Fruit fly (Drosophila melanogaster): Measurements from ENCODE around the gene caps.

caps gene

DNA sequence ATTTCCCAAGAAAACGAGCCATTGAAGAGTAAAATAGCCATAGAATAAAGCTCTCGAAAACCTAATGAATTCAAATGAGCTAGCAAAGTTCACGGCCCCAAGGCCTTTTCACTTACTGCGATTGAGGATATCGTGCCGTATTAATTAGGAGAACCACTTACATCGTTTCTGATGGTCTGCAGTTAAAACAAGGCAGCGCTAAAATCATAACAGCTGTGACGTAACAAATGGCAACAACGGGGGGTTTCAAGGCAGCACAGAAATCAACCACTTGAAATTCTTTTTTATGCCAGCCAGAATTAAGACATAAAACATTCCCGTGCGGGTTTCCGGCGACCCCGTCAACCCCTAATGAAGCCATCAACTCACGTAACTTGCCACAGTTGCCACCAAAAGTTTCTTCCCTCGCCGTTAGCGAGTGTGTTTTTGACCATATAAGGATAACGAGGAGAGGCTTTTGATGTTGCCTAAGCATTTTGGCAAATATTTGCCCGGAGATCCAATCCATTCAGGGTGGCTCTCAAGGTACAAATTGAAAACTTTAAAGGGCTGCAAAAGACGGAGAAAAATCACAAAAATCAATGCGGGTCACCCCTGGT is 18.4 kb upstream of the caps start:
- no peak for TF ChIP-seq CG17806 (tag; optimal IDR thresholded peaks at IDR 0.05)
- TF ChIP-seq Ets98B (GFP tag; IDR thresholded peaks at IDR 0.05), result no peak
- no peak for TF ChIP-seq Pif1B (GFP tag; optimal IDR thresholded peaks at IDR 0.05)
- TF ChIP-seq EcR (GFP tag; optimal IDR thresholded peaks at IDR 0.05), result no peak
- no peak for TF ChIP-seq CG14655 (GFP tag; optimal IDR thresholded peaks at IDR 0.05)

DNA sequence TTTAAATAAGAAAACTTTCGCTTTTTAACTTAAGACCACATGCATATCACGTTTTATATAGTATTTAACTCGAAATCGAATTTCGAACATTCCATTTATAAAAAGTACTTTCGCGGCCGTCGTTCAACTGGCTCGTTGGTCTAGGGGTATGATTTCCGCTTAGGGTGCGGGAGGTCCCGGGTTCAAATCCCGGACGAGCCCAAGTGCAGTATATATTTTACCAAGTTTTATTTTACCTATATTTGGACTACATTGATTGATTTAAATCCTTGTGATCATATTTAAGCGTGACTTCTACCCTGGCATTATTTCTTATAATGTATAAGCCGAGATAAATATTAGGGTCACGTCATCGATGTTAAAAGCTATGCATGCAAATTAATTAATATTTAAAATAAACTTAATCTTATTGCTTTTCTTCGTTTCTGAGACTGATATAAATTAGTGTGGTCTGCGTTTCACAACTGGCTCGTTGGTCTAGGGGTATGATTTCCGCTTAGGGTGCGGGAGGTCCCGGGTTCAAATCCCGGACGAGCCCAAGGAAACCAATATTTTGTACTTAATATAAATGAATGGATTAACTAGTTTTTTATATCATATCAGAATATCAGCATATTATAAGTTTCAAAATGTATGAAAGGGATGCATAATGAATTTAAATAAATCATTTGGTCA is 17.3 kb upstream of the caps start:
- no peak for TF ChIP-seq CG15710 (tag; optimal IDR thresholded peaks at IDR 0.05)
- no peak for TF ChIP-seq Pif1B (GFP tag; optimal IDR thresholded peaks at IDR 0.05)
- no peak for TF ChIP-seq CG8159 (tag; optimal IDR thresholded peaks at IDR 0.05)
- no peak for TF ChIP-seq CG34367 (tag; optimal IDR thresholded peaks at IDR 0.05)
- TF ChIP-seq CG10348 (GFP tag; IDR thresholded peaks at IDR 0.05), result no peak
- TF ChIP-seq CG13204 (GFP tag; optimal IDR thresholded peaks at IDR 0.05), result no peak
- no peak for TF ChIP-seq CG8301 (tag; optimal IDR thresholded peaks at IDR 0.05)
- TF ChIP-seq CG17806 (tag; optimal IDR thresholded peaks at IDR 0.05), result no peak
- no peak for TF ChIP-seq CG14655 (GFP tag; optimal IDR thresholded peaks at IDR 0.05)
- TF ChIP-seq Pif1A (GFP tag; optimal IDR thresholded peaks at IDR 0.05), result no peak
- TF ChIP-seq fd96Ca (GFP tag; IDR thresholded peaks at IDR 0.05), result no peak
- TF ChIP-seq CG4496 (GFP tag; IDR thresholded peaks at IDR 0.05), result no peak
- TF ChIP-seq Ets98B (GFP tag; IDR thresholded peaks at IDR 0.05), result no peak
- no peak for TF ChIP-seq CG12605 (GFP tag; IDR thresholded peaks at IDR 0.05)
- TF ChIP-seq Snoo (tag; optimal IDR thresholded peaks at IDR 0.05), result no peak
- no peak for TF ChIP-seq CG32121 (GFP tag; IDR thresholded peaks at IDR 0.05)
- TF ChIP-seq rn (GFP tag; IDR thresholded peaks at IDR 0.05), result no peak
- TF ChIP-seq EcR (GFP tag; optimal IDR thresholded peaks at IDR 0.05), result no peak
- TF ChIP-seq gl (tag; optimal IDR thresholded peaks at IDR 0.05), result no peak
- no peak for TF ChIP-seq CG9948 (tag; optimal IDR thresholded peaks at IDR 0.05)

DNA sequence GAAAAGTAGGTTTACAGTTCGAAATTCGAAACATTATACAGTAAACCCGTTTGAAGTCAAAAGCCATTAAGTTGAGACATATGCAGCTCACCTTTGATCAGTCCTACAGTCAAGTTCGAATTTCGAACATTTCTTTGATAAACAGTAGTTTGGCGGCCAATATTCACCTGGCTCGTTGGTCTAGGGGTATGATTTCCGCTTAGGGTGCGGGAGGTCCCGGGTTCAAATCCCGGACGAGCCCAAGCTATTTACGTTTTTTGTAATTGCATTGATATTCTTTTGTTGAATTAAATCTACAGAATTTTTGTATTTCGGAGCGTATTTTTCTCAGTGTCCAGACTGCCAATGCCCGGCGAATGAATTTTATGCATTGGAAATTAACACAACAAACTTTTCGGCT is 16.3 kb upstream of the caps start:
- TF ChIP-seq Ets98B (GFP tag; IDR thresholded peaks at IDR 0.05) (no peak), CG12605 (GFP tag; IDR thresholded peaks at IDR 0.05) (no peak), CG4496 (GFP tag; IDR thresholded peaks at IDR 0.05) (no peak), rn (GFP tag; IDR thresholded peaks at IDR 0.05) (no peak), CG34367 (tag; optimal IDR thresholded peaks at IDR 0.05) (no peak), CG8159 (tag; optimal IDR thresholded peaks at IDR 0.05) (peak; percentile 7), CG15710 (tag; optimal IDR thresholded peaks at IDR 0.05) (no peak)

DNA sequence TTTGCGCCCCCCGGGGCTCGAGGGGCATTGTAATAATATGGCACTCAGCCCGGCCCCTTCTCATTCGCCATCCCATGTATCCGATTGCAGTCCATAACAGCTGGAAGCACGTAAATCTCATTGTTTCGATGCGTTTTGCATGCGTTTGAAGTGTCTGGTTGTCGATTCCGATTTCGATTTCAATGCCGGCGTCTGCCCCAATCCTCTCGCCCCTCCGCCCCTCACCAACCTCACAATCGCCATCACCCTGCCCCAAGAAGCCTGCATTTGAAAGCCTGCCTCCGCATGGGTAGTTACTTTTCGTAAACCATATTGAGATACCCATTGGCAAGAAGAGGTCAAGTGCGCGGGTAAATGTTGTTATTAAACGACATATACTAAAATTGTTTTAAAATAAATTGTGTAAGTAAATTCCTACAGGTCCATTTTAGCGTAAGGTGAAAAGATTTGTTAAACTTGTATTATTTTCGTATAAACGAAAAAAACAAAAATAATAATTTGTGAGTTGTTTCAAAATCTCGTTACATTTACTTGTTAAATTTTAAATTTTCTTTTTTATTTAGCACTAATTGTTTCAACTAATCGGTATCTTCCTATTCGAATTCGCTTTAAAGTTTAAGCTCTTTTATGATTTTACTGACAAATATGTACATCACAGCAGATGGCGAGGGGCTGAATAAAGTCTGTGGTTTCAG is 15.7 kb upstream of the caps start:
- no peak for TF ChIP-seq CG32121 (GFP tag; IDR thresholded peaks at IDR 0.05)
- no peak for TF ChIP-seq CG12605 (GFP tag; IDR thresholded peaks at IDR 0.05)
- TF ChIP-seq EcR (GFP tag; optimal IDR thresholded peaks at IDR 0.05), result no peak
- no peak for TF ChIP-seq fd96Ca (GFP tag; IDR thresholded peaks at IDR 0.05)
- no peak for TF ChIP-seq Ets98B (GFP tag; IDR thresholded peaks at IDR 0.05)
- TF ChIP-seq CG9948 (tag; optimal IDR thresholded peaks at IDR 0.05), result peak; percentile 84
- TF ChIP-seq CG8159 (tag; optimal IDR thresholded peaks at IDR 0.05), result peak; percentile 79
- peak; percentile 30 for TF ChIP-seq CG8301 (tag; optimal IDR thresholded peaks at IDR 0.05)
- peak; percentile 53 for TF ChIP-seq CG14655 (GFP tag; optimal IDR thresholded peaks at IDR 0.05)
- TF ChIP-seq rn (GFP tag; IDR thresholded peaks at IDR 0.05), result no peak; the same call in 1 of the 2 replicates
- TF ChIP-seq CG4496 (GFP tag; IDR thresholded peaks at IDR 0.05), result no peak
- TF ChIP-seq Pif1A (GFP tag; optimal IDR thresholded peaks at IDR 0.05), result no peak
- peak; percentile 67 for TF ChIP-seq CG34367 (tag; optimal IDR thresholded peaks at IDR 0.05)
- no peak for TF ChIP-seq gl (tag; optimal IDR thresholded peaks at IDR 0.05)
- no peak for TF ChIP-seq Pif1B (GFP tag; optimal IDR thresholded peaks at IDR 0.05)
- TF ChIP-seq Snoo (tag; optimal IDR thresholded peaks at IDR 0.05), result peak; percentile 21
- TF ChIP-seq CG15710 (tag; optimal IDR thresholded peaks at IDR 0.05), result peak; percentile 76
- TF ChIP-seq CG17806 (tag; optimal IDR thresholded peaks at IDR 0.05), result peak; percentile 64
- no peak for TF ChIP-seq CG10348 (GFP tag; IDR thresholded peaks at IDR 0.05)
- peak; percentile 11 for TF ChIP-seq D1 (tag; optimal IDR thresholded peaks at IDR 0.05)
- no peak for TF ChIP-seq CG13204 (GFP tag; optimal IDR thresholded peaks at IDR 0.05)

DNA sequence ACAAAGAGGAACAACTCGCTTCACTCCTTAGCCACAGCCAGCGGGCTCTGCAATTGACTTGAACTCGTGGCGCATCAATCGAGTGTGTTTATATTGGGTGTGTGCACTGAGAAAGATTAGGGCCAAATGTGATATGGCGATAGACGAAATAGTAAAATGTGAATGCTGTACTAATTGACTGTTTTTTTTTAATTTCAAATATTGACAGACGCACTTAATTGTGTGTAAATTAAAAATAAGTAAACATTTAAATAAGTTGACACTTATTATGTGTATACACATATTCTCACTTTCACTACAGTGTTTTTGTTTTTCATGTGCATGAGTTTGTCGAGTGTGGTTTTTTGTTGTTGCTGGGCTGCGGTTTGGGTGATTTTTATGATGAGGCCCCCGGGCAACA is 15.1 kb upstream of the caps start:
- TF ChIP-seq CG12605 (GFP tag; IDR thresholded peaks at IDR 0.05), result 0 out of 2 replicates have a peak, but pooled peaks have one; percentile 49
- peak; percentile 76 for TF ChIP-seq Pif1B (GFP tag; optimal IDR thresholded peaks at IDR 0.05)
- TF ChIP-seq rn (GFP tag; IDR thresholded peaks at IDR 0.05), result 0 out of 2 replicates have a peak, but pooled peaks have one; percentile 24
- TF ChIP-seq CG9948 (tag; optimal IDR thresholded peaks at IDR 0.05), result peak; percentile 28
- TF ChIP-seq Snoo (tag; optimal IDR thresholded peaks at IDR 0.05), result peak; percentile 63
- TF ChIP-seq CG10348 (GFP tag; IDR thresholded peaks at IDR 0.05), result no peak
- TF ChIP-seq CG14655 (GFP tag; optimal IDR thresholded peaks at IDR 0.05), result peak; percentile 67
- TF ChIP-seq CG8159 (tag; optimal IDR thresholded peaks at IDR 0.05), result peak; percentile 63
- TF ChIP-seq CG13204 (GFP tag; optimal IDR thresholded peaks at IDR 0.05), result peak; percentile 13
- peak; percentile 78 for TF ChIP-seq Pif1A (GFP tag; optimal IDR thresholded peaks at IDR 0.05)
- TF ChIP-seq CG15710 (tag; optimal IDR thresholded peaks at IDR 0.05), result peak; percentile 52
- TF ChIP-seq CG34367 (tag; optimal IDR thresholded peaks at IDR 0.05), result peak; percentile 48
- peak; percentile 60 for TF ChIP-seq CG32121 (GFP tag; IDR thresholded peaks at IDR 0.05)
- peak; percentile 76 for TF ChIP-seq CG17806 (tag; optimal IDR thresholded peaks at IDR 0.05)
- peak; percentile 56 for TF ChIP-seq CG8301 (tag; optimal IDR thresholded peaks at IDR 0.05)
- peak; percentile 12 for TF ChIP-seq EcR (GFP tag; optimal IDR thresholded peaks at IDR 0.05)
- no peak for TF ChIP-seq D1 (tag; optimal IDR thresholded peaks at IDR 0.05)
- TF ChIP-seq CG4496 (GFP tag; IDR thresholded peaks at IDR 0.05), result peak; percentile 67
- peak; percentile 40; the same call in 1 of the 2 replicates for TF ChIP-seq Ets98B (GFP tag; IDR thresholded peaks at IDR 0.05)
- TF ChIP-seq gl (tag; optimal IDR thresholded peaks at IDR 0.05), result peak; percentile 58
- TF ChIP-seq fd96Ca (GFP tag; IDR thresholded peaks at IDR 0.05), result peak; percentile 74
